Fruit fly (Drosophila melanogaster): ENCODE data around the gene sit.

DNA sequence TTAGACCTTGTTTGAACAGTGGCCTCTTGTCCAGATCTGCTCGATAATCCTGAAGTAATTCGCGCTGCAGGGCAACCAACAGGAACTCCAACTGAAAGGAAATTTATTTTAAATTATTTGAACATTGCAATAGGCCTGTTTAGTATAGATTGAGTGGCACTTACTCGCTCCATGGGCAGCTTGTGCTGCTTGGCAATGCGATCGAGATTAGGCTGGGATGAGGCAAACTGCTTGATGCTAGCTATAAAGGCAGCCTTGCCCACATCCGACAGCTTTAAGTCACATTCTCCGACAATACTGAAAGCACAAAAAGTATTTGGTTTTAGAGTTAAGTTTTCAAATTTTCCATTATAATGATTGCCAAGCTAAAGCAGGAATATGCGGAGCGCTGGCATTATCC lies 46.8 kb upstream of the sit start, which contains the start of gene CG13843:
- no peak for TF ChIP-seq cnc (optimal IDR thresholded peaks at IDR 0.05)
- TF ChIP-seq Mnt (GFP tag; optimal IDR thresholded peaks at IDR 0.05), result no peak
- TF ChIP-seq toe (GFP tag; optimal IDR thresholded peaks at IDR 0.05), result no peak
- TF ChIP-seq CG11617 (GFP tag; optimal IDR thresholded peaks at IDR 0.05), result no peak
- TF ChIP-seq CG14711 (tag; optimal IDR thresholded peaks at IDR 0.05), result no peak

All from whole organism, adult.